Fruit fly (Drosophila melanogaster) whole organism, embryonic: Measurements from ENCODE around the gene CG4658.

ENCODE experiments used
- Aef1 ChIP-seq: fragments of 200-800 bp; sonication (Bioruptor generic); IDR thresholded peaks from 3 replicates; pipeline ENCODE4 v1.3.6; 2022; ENCODE audit warnings: missing biosample characterization, missing genetic modification characterization
- Atf6 ChIP-seq: fragments of 200-800 bp; sonication (Bioruptor generic); IDR thresholded peaks from 2 replicates; pipeline ENCODE4 v1.3.6; 2022; ENCODE audit warnings: missing biosample characterization, missing genetic modification characterization
- B-H1 ChIP-seq: fragments of 200-800 bp; sonication (Bioruptor generic); IDR thresholded peaks from 3 replicates; pipeline ENCODE4 v1.3.6; 2022; ENCODE audit warnings: missing biosample characterization, missing genetic modification characterization
- B-H2 ChIP-seq: fragments of 200-800 bp; sonication (Bioruptor generic); optimal IDR thresholded peaks from 2 replicates; lab custom pipeline; 2018; ENCODE audit warnings: missing biosample characterization, mild to moderate bottlenecking, missing genetic modification characterization
- Bdp1 ChIP-seq: fragments of 200-800 bp; sonication (Bioruptor generic); optimal IDR thresholded peaks from 3 replicates; lab custom pipeline; 2016; ENCODE audit warnings: missing biosample characterization, missing genetic modification characterization
- BtbVII ChIP-seq: fragments of 200-800 bp; sonication (Bioruptor generic); optimal IDR thresholded peaks from 3 replicates; lab custom pipeline; 2017; ENCODE audit warnings: missing biosample characterization, mild to moderate bottlenecking, missing genetic modification characterization
- CG10979 ChIP-seq: fragments of 200-800 bp; sonication (Bioruptor generic); optimal IDR thresholded peaks from 2 replicates; lab custom pipeline; 2018; ENCODE audit warnings: missing biosample characterization, mild to moderate bottlenecking, missing genetic modification characterization, moderate library complexity
- CG13296 ChIP-seq: fragments of 200-800 bp; sonication (Bioruptor generic); optimal IDR thresholded peaks from 3 replicates; lab custom pipeline; 2018; ENCODE audit warnings: missing biosample characterization, mild to moderate bottlenecking, missing genetic modification characterization
- CG13775 ChIP-seq: fragments of 200-800 bp; sonication (Bioruptor generic); optimal IDR thresholded peaks from 3 replicates; lab custom pipeline; 2017; ENCODE audit warnings: missing biosample characterization, mild to moderate bottlenecking, missing genetic modification characterization
- CG1647 ChIP-seq: fragments of 200-800 bp; sonication (Bioruptor generic); optimal IDR thresholded peaks from 3 replicates; lab custom pipeline; 2016; ENCODE audit warnings: missing biosample characterization, missing genetic modification characterization
- CG17802 ChIP-seq: fragments of 200-800 bp; sonication (Bioruptor generic); optimal IDR thresholded peaks from 2 replicates; lab custom pipeline; 2018; ENCODE audit warnings: missing biosample characterization, mild to moderate bottlenecking, missing genetic modification characterization, moderate library complexity
- CG18011 ChIP-seq: fragments of 200-800 bp; sonication (Bioruptor generic); optimal IDR thresholded peaks from 2 replicates; lab custom pipeline; 2017; ENCODE audit warnings: missing biosample characterization, missing genetic modification characterization, mild to moderate bottlenecking, moderate library complexity, missing genotype
- CG30431 ChIP-seq: fragments of 200-800 bp; sonication (Bioruptor generic); optimal IDR thresholded peaks from 2 replicates; lab custom pipeline; 2017; ENCODE audit warnings: missing biosample characterization, missing genetic modification characterization
- CG4617 ChIP-seq: fragments of 200-800 bp; sonication (Bioruptor generic); optimal IDR thresholded peaks from 3 replicates; lab custom pipeline; 2016; ENCODE audit warnings: missing biosample characterization, missing genetic modification characterization, borderline replicate concordance
- CG6683 ChIP-seq: fragments of 200-800 bp; sonication (Bioruptor generic); optimal IDR thresholded peaks from 2 replicates; lab custom pipeline; 2017; ENCODE audit warnings: missing biosample characterization, mild to moderate bottlenecking, missing genetic modification characterization, missing genetic modification reagents
- CG7745 ChIP-seq: fragments of 200-800 bp; sonication (Bioruptor generic); optimal IDR thresholded peaks from 2 replicates; lab custom pipeline; 2018; ENCODE audit warnings: missing biosample characterization, mild to moderate bottlenecking, missing genetic modification characterization, moderate library complexity
- CG9437 ChIP-seq: fragments of 200-800 bp; sonication (Bioruptor generic); optimal IDR thresholded peaks from 2 replicates; lab custom pipeline; 2018; ENCODE audit warnings: missing biosample characterization, mild to moderate bottlenecking, missing genetic modification characterization
- CG9797 ChIP-seq: fragments of 200-800 bp; sonication (Bioruptor generic); optimal IDR thresholded peaks from 3 replicates; lab custom pipeline; 2018; ENCODE audit warnings: missing biosample characterization, mild to moderate bottlenecking, missing genetic modification characterization
- CG9932 ChIP-seq: fragments of 200-800 bp; sonication (Bioruptor generic); IDR thresholded peaks from 2 replicates; pipeline ENCODE4 v1.3.6; 2022; ENCODE audit warnings: missing biosample characterization, missing genetic modification characterization
- CHES-1-like ChIP-seq: fragments of 200-800 bp; sonication (Bioruptor generic); optimal IDR thresholded peaks from 2 replicates; lab custom pipeline; 2016; ENCODE audit warnings: missing biosample characterization, missing genetic modification characterization
- Dek ChIP-seq: fragments of 200-800 bp; sonication (Bioruptor generic); optimal IDR thresholded peaks from 3 replicates; lab custom pipeline; 2019; ENCODE audit warnings: missing biosample characterization, mild to moderate bottlenecking, missing genetic modification characterization, moderate library complexity
- E2f1 ChIP-seq: fragments of 200-800 bp; sonication (Bioruptor generic); IDR thresholded peaks from 2 replicates; pipeline ENCODE4 v1.3.6; 2022; ENCODE audit warnings: missing biosample characterization, missing genetic modification characterization
- Elba2 ChIP-seq: fragments of 200-800 bp; sonication (Bioruptor generic); optimal IDR thresholded peaks from 3 replicates; lab custom pipeline; 2016; ENCODE audit warnings: missing biosample characterization, missing genetic modification characterization
- Ets65A ChIP-seq: fragments of 200-800 bp; sonication (Bioruptor generic); peaks from one replicate; lab custom pipeline; 2016; ENCODE audit warnings: missing biosample characterization, missing genetic modification characterization
- HLH3B ChIP-seq: fragments of 200-800 bp; sonication (Bioruptor generic); IDR thresholded peaks from 2 replicates; pipeline ENCODE4 v1.3.6; 2022; ENCODE audit warnings: missing biosample characterization, missing genetic modification characterization
- Hr3 ChIP-seq: fragments of 200-800 bp; sonication (Bioruptor generic); optimal IDR thresholded peaks from 3 replicates; lab custom pipeline; 2016; ENCODE audit warnings: missing biosample characterization, missing genetic modification characterization
- Hr51 ChIP-seq, 2 experiments: fragments of 200-800 bp; sonication (Bioruptor generic); optimal IDR thresholded peaks; 2 replicates in 1 of 2; 3 replicates in 1 of 2; lab custom pipeline; 2016 to 2018; ENCODE audit warnings: missing biosample characterization in 2 of 2, missing genetic modification characterization in 2 of 2, mild to moderate bottlenecking in 1 of 2, moderate library complexity in 1 of 2
- Lim3 ChIP-seq: fragments of 200-800 bp; sonication (Bioruptor generic); IDR thresholded peaks from 2 replicates; pipeline ENCODE4 v1.3.6; 2022; ENCODE audit warnings: missing biosample characterization, missing genetic modification characterization
- Lpt ChIP-seq: fragments of >200 bp; optimal IDR thresholded peaks from 2 replicates; lab custom pipeline; 2018; ENCODE audit warnings: missing biosample characterization, missing genetic modification characterization
- Max ChIP-seq: fragments of 200-800 bp; sonication (Bioruptor generic); optimal IDR thresholded peaks from 2 replicates; lab custom pipeline; 2016; ENCODE audit warnings: missing biosample characterization, mild to moderate bottlenecking, missing genetic modification characterization
- NfI ChIP-seq: fragments of 200-800 bp; sonication (Bioruptor generic); optimal IDR thresholded peaks from 3 replicates; lab custom pipeline; 2018; ENCODE audit warnings: missing biosample characterization, mild to moderate bottlenecking, missing genetic modification characterization, moderate library complexity
- Oli ChIP-seq: fragments of 200-800 bp; sonication (Bioruptor generic); optimal IDR thresholded peaks from 2 replicates; lab custom pipeline; 2018; ENCODE audit warnings: missing biosample characterization, mild to moderate bottlenecking, missing genetic modification characterization, moderate library complexity
- Scr ChIP-seq: fragments of 200-800 bp; sonication (Bioruptor generic); IDR thresholded peaks from 2 replicates; pipeline ENCODE4 v1.3.6; 2022; ENCODE audit warnings: missing biosample characterization, missing genetic modification characterization; ENCODE audit not compliant: partially characterized antibody
- Six4 ChIP-seq: fragments of 200-800 bp; sonication (Bioruptor generic); optimal IDR thresholded peaks from 2 replicates; lab custom pipeline; 2016; ENCODE audit warnings: missing biosample characterization, missing genetic modification characterization
- TFAM ChIP-seq: fragments of 200-800 bp; sonication (Bioruptor generic); optimal IDR thresholded peaks from 2 replicates; lab custom pipeline; 2017; ENCODE audit warnings: missing biosample characterization, missing genetic modification characterization, inconsistent platforms
- ato ChIP-seq: fragments of 200-800 bp; sonication (Bioruptor generic); IDR thresholded peaks from 2 replicates; pipeline ENCODE4 v1.3.6; 2022; ENCODE audit warnings: missing biosample characterization, missing genetic modification characterization; ENCODE audit not compliant: partially characterized antibody
- bcd ChIP-seq: fragments of 200-800 bp; sonication (Bioruptor generic); optimal IDR thresholded peaks from 2 replicates; lab custom pipeline; 2017; ENCODE audit warnings: missing biosample characterization, mild to moderate bottlenecking, missing genetic modification characterization
- br ChIP-seq: fragments of >200 bp; optimal IDR thresholded peaks from 2 replicates; lab custom pipeline; 2017
- en ChIP-seq: fragments of 200-800 bp; sonication (Bioruptor generic); optimal IDR thresholded peaks from 2 replicates; lab custom pipeline; 2016; ENCODE audit warnings: missing biosample characterization, missing genetic modification characterization
- ewg ChIP-seq: fragments of 200-800 bp; sonication (Bioruptor generic); optimal IDR thresholded peaks from 3 replicates; lab custom pipeline; 2017; ENCODE audit warnings: mild to moderate bottlenecking, missing biosample characterization, missing genetic modification reagents, missing genetic modification characterization
- fru ChIP-seq: fragments of >200 bp; optimal IDR thresholded peaks from 2 replicates; lab custom pipeline; 2017
- gfzf ChIP-seq: fragments of 200-800 bp; sonication (Bioruptor generic); optimal IDR thresholded peaks from 2 replicates; lab custom pipeline; 2016; ENCODE audit warnings: missing biosample characterization, mild to moderate bottlenecking, missing genetic modification characterization, moderate library complexity
- hbn ChIP-seq: fragments of 200-800 bp; sonication (Bioruptor generic); IDR thresholded peaks from 2 replicates; pipeline ENCODE4 v1.3.6; 2022; ENCODE audit warnings: missing biosample characterization, missing genetic modification characterization; ENCODE audit not compliant: partially characterized antibody
- mirr ChIP-seq: fragments of 200-800 bp; sonication (Bioruptor generic); optimal IDR thresholded peaks from 3 replicates; lab custom pipeline; 2018; ENCODE audit warnings: missing biosample characterization, mild to moderate bottlenecking, missing genetic modification characterization
- sim ChIP-seq: fragments of 200-800 bp; sonication (Bioruptor generic); IDR thresholded peaks from 2 replicates; pipeline ENCODE4 v1.3.6; 2022; ENCODE audit warnings: missing biosample characterization, missing genetic modification characterization
- slou ChIP-seq: fragments of 200-800 bp; sonication (Bioruptor generic); optimal IDR thresholded peaks from 3 replicates; lab custom pipeline; 2016; ENCODE audit warnings: missing biosample characterization, missing genetic modification characterization
- tin ChIP-seq: fragments of 200-800 bp; sonication (Bioruptor generic); optimal IDR thresholded peaks from 3 replicates; lab custom pipeline; 2016; ENCODE audit warnings: missing biosample characterization, missing genetic modification characterization
- vnd ChIP-seq: fragments of 200-800 bp; sonication (Bioruptor generic); IDR thresholded peaks from 3 replicates; pipeline ENCODE4 v1.3.6; 2022; ENCODE audit warnings: missing biosample characterization, missing genetic modification characterization; ENCODE audit not compliant: partially characterized antibody
- yki ChIP-seq: fragments of >200 bp; optimal IDR thresholded peaks from 3 replicates; lab custom pipeline; 2018
- zfh2 ChIP-seq: fragments of 200-800 bp; sonication (Bioruptor generic); optimal IDR thresholded peaks from 2 replicates; lab custom pipeline; 2016; ENCODE audit warnings: missing biosample characterization, missing genetic modification characterization

The CG4658 gene

dm6 chr2L:9986402-9987350 is 29.7 kb downstream of the CG4658 start (continued):
- no peak for TF ChIP-seq Max
- TF ChIP-seq CG7745 (tag; lab: Kevin White, UChicago) = no peak
- no peak for TF ChIP-seq en
- no peak for TF ChIP-seq B-H2 (GFP tag; lab: Kevin White, UChicago)
- TF ChIP-seq CG30431 = peak; percentile 11
- peak; percentile 39 for TF ChIP-seq tin (GFP tag; lab: Kevin White, UChicago)
- no peak for TF ChIP-seq gfzf
- TF ChIP-seq B-H1 (GFP tag; lab: Robert Waterston, UW) = 0 out of 3 replicates have a peak, but pooled peaks have one; percentile 26
- TF ChIP-seq CG13775 (GFP tag; lab: Kevin White, UChicago) = no peak
- no peak for TF ChIP-seq CG6683
- TF ChIP-seq CG9437 (GFP tag; lab: Kevin White, UChicago) = no peak
- TF ChIP-seq br (lab: Kevin White, UChicago) = no peak
- TF ChIP-seq TFAM = no peak
- no peak for TF ChIP-seq Lim3 (GFP tag; lab: Robert Waterston, UW)
- peak; percentile 63 for TF ChIP-seq Oli
- no peak for TF ChIP-seq fru
- no peak for TF ChIP-seq CG4617
- TF ChIP-seq zfh2 (GFP tag; lab: Kevin White, UChicago) = no peak
- peak; percentile 73 for TF ChIP-seq HLH3B (GFP tag; lab: Robert Waterston, UW)
- TF ChIP-seq CG9932 (GFP tag; lab: Robert Waterston, UW) = no peak
- TF ChIP-seq CG17802 (tag; lab: Kevin White, UChicago) = peak; percentile 55
- no peak for TF ChIP-seq BtbVII (GFP tag; lab: Kevin White, UChicago)
- no peak for TF ChIP-seq hbn (GFP tag; lab: Robert Waterston, UW)
- peak; percentile 77 for TF ChIP-seq CG10979
- TF ChIP-seq ato (GFP tag; lab: Robert Waterston, UW) = no peak
- TF ChIP-seq Aef1 (GFP tag; lab: Robert Waterston, UW) = peak; percentile 37; the same call in 1 of the 3 replicates
- no peak for TF ChIP-seq Dek (tag; lab: Kevin White, UChicago)
- TF ChIP-seq NfI (GFP tag; lab: Kevin White, UChicago) = peak; percentile 47
- TF ChIP-seq Six4 (GFP tag; lab: Kevin White, UChicago) = peak; percentile 60
- peak; percentile 47 for TF ChIP-seq bcd
- TF ChIP-seq CG9797 (GFP tag; lab: Kevin White, UChicago) = no peak
- TF ChIP-seq Elba2 (GFP tag; lab: Kevin White, UChicago) = no peak
- TF ChIP-seq Hr51 (GFP tag; optimal IDR thresholded peaks at IDR 0.05; lab: Kevin White, UChicago) = no peak
- TF ChIP-seq sim (GFP tag; lab: Robert Waterston, UW) = peak; percentile 59; the same call in 1 of the 2 replicates
- no peak for TF ChIP-seq CG18011 (GFP tag; lab: Kevin White, UChicago)
- TF ChIP-seq CG13296 (GFP tag; lab: Kevin White, UChicago) = no peak
- TF ChIP-seq E2f1 (GFP tag; lab: Robert Waterston, UW) = peak; percentile 46; the same call in 1 of the 2 replicates
- no peak for TF ChIP-seq CHES-1-like (GFP tag; lab: Kevin White, UChicago)
- TF ChIP-seq Lpt (GFP tag; lab: Kevin White, UChicago) = no peak
- TF ChIP-seq Bdp1 (GFP tag; lab: Kevin White, UChicago) = no peak
- TF ChIP-seq ewg (GFP tag; lab: Kevin White, UChicago) = peak; percentile 36
- no peak for TF ChIP-seq vnd
- no peak for TF ChIP-seq slou
- peak; percentile 3 for TF ChIP-seq Hr3 (GFP tag; lab: Kevin White, UChicago)
- no peak for TF ChIP-seq CG1647 (GFP tag; lab: Kevin White, UChicago)
- peak; percentile 95 for TF ChIP-seq Ets65A
- no peak for TF ChIP-seq mirr
- TF ChIP-seq Atf6 = no peak
- no peak for TF ChIP-seq yki
- TF ChIP-seq Scr (GFP tag; lab: Robert Waterston, UW) = no peak
